Fruit fly (Drosophila melanogaster) whole organism, adult: ENCODE measurements around the gene CG16974.

Experiments used
- CG11617 ChIP-seq: fragments of 200-800 bp; sonication (Bioruptor generic); optimal IDR thresholded peaks from 2 replicates; lab custom pipeline; 2017; ENCODE audit warnings: mild to moderate bottlenecking, missing biosample characterization, missing genetic modification reagents, missing genetic modification characterization
- CG12768 ChIP-seq: fragments of 200-800 bp; sonication (Bioruptor generic); optimal IDR thresholded peaks from 2 replicates; lab custom pipeline; 2017; ENCODE audit warnings: missing biosample characterization, missing genetic modification characterization, mild to moderate bottlenecking, moderate library complexity, missing genetic modification reagents
- CG14711 ChIP-seq: fragments of 200-800 bp; sonication (Bioruptor generic); optimal IDR thresholded peaks from 2 replicates; lab custom pipeline; 2018; ENCODE audit warnings: missing biosample characterization, mild to moderate bottlenecking, missing genetic modification characterization, moderate library complexity
- CG1620 ChIP-seq: fragments of 200-800 bp; sonication (Bioruptor generic); optimal IDR thresholded peaks from 2 replicates; lab custom pipeline; 2016; ENCODE audit warnings: missing biosample characterization, missing genetic modification characterization
- CG33017 ChIP-seq: fragments of 200-800 bp; sonication (Bioruptor generic); optimal IDR thresholded peaks from 2 replicates; lab custom pipeline; 2018; ENCODE audit warnings: missing biosample characterization, mild to moderate bottlenecking, missing genetic modification characterization, moderate library complexity
- CG5204 ChIP-seq: fragments of 200-800 bp; sonication (Bioruptor generic); optimal IDR thresholded peaks from 2 replicates; lab custom pipeline; 2016; ENCODE audit warnings: missing biosample characterization, missing genetic modification characterization
- CG7045 ChIP-seq: fragments of 200-800 bp; sonication (Bioruptor generic); optimal IDR thresholded peaks from 2 replicates; lab custom pipeline; 2017; ENCODE audit warnings: missing biosample characterization, mild to moderate bottlenecking, missing genetic modification characterization
- CG7101 ChIP-seq: fragments of 200-800 bp; sonication (Bioruptor generic); optimal IDR thresholded peaks from 2 replicates; lab custom pipeline; 2018; ENCODE audit warnings: missing biosample characterization, mild to moderate bottlenecking, missing genetic modification characterization, moderate library complexity
- Clk ChIP-seq: fragments of 200-800 bp; sonication (Bioruptor generic); optimal IDR thresholded peaks from 2 replicates; lab custom pipeline; 2017; ENCODE audit warnings: missing biosample characterization, missing genetic modification characterization
- Crg-1 ChIP-seq: fragments of 200-800 bp; sonication (Bioruptor generic); optimal IDR thresholded peaks from 2 replicates; lab custom pipeline; 2016; ENCODE audit warnings: missing biosample characterization, missing genetic modification characterization
- Hr96 ChIP-seq: fragments of 200-800 bp; sonication (Bioruptor generic); optimal IDR thresholded peaks from 2 replicates; lab custom pipeline; 2016; ENCODE audit warnings: missing biosample characterization, missing genetic modification characterization
- Mnt ChIP-seq: fragments of 200-800 bp; sonication (Bioruptor generic); optimal IDR thresholded peaks from 2 replicates; lab custom pipeline; 2016; ENCODE audit warnings: missing biosample characterization, mild to moderate bottlenecking, missing genetic modification characterization
- bab1 ChIP-seq: fragments of 200-800 bp; sonication (Bioruptor generic); optimal IDR thresholded peaks from 3 replicates; lab custom pipeline; 2019; ENCODE audit warnings: missing biosample characterization, mild to moderate bottlenecking, missing genetic modification characterization, moderate library complexity
- cic ChIP-seq: fragments of 200-800 bp; sonication (Bioruptor generic); optimal IDR thresholded peaks from 2 replicates; lab custom pipeline; 2017; ENCODE audit warnings: missing biosample characterization, mild to moderate bottlenecking, missing genetic modification characterization, moderate library complexity
- cnc ChIP-seq, 2 experiments: fragments of >200 bp; optimal IDR thresholded peaks; 2 replicates each; lab custom pipeline; 2017
- kay ChIP-seq: fragments of 200-800 bp; sonication (Bioruptor generic); peaks from one replicate; lab custom pipeline; 2016; ENCODE audit warnings: missing biosample characterization, missing genetic modification characterization, borderline replicate concordance
- ovo ChIP-seq: fragments of 200-800 bp; sonication (Bioruptor generic); optimal IDR thresholded peaks from 2 replicates; lab custom pipeline; 2016; ENCODE audit warnings: missing biosample characterization, missing genetic modification characterization
- pad ChIP-seq: fragments of 200-800 bp; sonication (Bioruptor generic); optimal IDR thresholded peaks from 3 replicates; lab custom pipeline; 2017; ENCODE audit warnings: missing biosample characterization, missing genetic modification characterization, mild to moderate bottlenecking, moderate library complexity, missing genetic modification reagents
- tj ChIP-seq: fragments of 200-800 bp; sonication (Bioruptor generic); optimal IDR thresholded peaks from 3 replicates; lab custom pipeline; 2017; ENCODE audit warnings: missing biosample characterization, mild to moderate bottlenecking, missing genetic modification characterization, moderate library complexity
- toe ChIP-seq: fragments of 200-800 bp; sonication (Bioruptor generic); optimal IDR thresholded peaks from 2 replicates; lab custom pipeline; 2016; ENCODE audit warnings: missing biosample characterization, missing genetic modification characterization

Gene CG16974

DNA sequence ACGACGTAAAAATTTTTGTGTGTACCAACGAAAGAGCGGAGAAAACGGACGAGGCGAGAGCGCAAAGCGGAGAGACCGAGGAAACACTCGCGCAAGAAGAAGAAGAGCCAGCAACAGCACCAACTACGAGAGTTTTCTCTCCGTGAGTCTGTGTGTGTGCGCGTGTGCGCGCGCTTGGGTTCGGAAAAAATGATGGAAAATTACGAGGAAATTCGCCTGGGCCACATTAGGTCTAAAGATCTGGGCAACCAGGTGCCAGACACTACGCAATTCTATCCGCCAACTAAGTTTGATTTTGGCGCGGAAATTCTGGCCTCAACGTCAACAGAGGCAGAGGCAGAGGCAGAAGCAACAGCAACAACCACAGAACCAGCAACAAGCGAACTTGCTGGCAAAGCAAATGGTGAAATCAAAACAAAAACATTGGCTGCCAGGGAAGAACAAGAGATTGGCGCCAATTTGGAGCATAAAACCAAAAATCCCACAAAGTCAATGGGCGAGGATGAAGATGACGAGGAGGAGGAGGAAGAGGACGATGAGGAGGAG, 25.9 kb downstream of the CG16974 start, which contains the start of gene DnaJ-H:
Gene DnaJ-H (minus strand): TSS at position 271 of the 546 bp plus-strand sequence.
- TF ChIP-seq ovo (GFP tag; lab: Kevin White, UChicago) (no peak), Mnt (GFP tag; lab: Kevin White, UChicago) (peak; percentile 37), tj (GFP tag; lab: Kevin White, UChicago) (peak; percentile 88), CG11617 (GFP tag; lab: Kevin White, UChicago) (no peak), cic (peak; percentile 60), toe (GFP tag; lab: Kevin White, UChicago) (no peak), CG12768 (no peak)

DNA sequence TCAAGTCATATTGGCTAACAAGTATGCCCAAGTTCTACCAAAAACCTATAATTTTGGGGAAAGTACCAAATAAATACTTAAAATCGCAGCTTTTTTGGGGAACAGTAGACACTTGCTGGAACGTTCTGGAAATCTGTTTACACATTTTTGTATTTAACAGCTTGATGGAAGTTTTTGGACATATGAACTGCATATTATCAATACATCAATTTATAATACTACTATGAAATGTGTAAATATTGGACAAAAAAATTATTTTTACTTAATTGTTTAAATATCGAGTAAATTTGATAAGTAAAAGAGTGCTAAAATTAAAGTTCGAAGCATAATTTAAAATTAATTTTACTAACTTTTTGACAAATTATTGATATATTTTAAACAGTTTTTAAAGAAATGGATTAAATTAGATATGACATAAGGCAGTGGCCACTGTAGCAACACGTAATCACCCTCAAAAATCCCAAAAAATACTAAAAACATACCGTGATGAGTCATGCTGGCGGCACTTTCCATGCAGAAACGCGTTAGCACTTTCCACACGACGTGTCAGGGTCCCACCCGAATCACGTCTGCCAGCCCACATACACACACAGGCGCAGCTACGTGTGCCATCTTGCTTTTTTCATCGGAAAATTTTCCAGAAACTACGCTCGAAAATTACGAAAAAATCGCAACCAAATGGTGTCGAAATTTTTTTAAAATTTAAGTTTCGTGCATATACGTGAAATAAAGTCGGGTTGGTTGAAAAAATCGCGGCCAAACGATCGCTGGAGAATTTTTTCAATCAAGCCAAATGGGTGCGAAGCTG, 26.6 kb downstream of the CG16974 start, which contains the start of gene Sirt1:
Gene Sirt1 (plus strand): TSS at position 571 of the 808 bp plus-strand sequence.
- TF ChIP-seq CG12768 (peak; percentile 78), CG7101 (tag; lab: Kevin White, UChicago) (peak; percentile 86), Clk (GFP tag; lab: Kevin White, UChicago) (no peak), ovo (GFP tag; lab: Kevin White, UChicago) (peak; percentile 55), tj (GFP tag; lab: Kevin White, UChicago) (no peak), Crg-1 (GFP tag; lab: Kevin White, UChicago) (peak; percentile 23), CG33017 (tag; lab: Kevin White, UChicago) (peak; percentile 73), toe (GFP tag; lab: Kevin White, UChicago) (no peak), bab1 (GFP tag; lab: Kevin White, UChicago) (peak; percentile 43), CG11617 (GFP tag; lab: Kevin White, UChicago) (peak; percentile 85), cnc (optimal IDR thresholded peaks at IDR 0.05; lab: Kevin White, UChicago) (peak in 1 of 2 experiments; percentile 12), Mnt (GFP tag; lab: Kevin White, UChicago) (peak; percentile 82), kay (peak; percentile 99), CG1620 (GFP tag; lab: Kevin White, UChicago) (peak; percentile 46), cic (peak; percentile 88), CG5204 (no peak), Hr96 (no peak), pad (GFP tag; lab: Kevin White, UChicago) (peak; percentile 76), CG7045 (GFP tag; lab: Kevin White, UChicago) (peak; percentile 79), CG14711 (tag; lab: Kevin White, UChicago) (peak; percentile 79)

DNA sequence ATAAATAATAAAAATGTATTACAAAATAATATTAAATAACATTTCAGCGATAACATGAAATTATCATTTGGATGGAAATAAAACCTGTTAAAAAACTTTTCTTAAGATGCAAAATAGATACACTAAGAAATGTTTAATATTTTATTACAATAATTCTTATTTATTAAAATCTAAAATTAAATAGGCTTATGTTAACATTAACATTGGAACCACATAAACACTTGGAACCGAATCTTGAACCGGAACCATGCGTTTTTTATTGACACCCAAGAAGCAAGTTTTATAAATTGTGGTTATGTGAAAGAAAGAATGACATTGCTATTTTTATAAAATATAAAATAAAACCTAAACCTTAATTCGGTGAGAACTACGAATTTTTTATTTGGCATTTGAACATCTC, 31.6 kb downstream of the CG16974 start, which contains the start of gene kmg:
Gene kmg (plus strand): TSS at position 301 of the 400 bp plus-strand sequence.
- TF ChIP-seq Crg-1 (GFP tag; lab: Kevin White, UChicago) (no peak), ovo (GFP tag; lab: Kevin White, UChicago) (no peak), pad (GFP tag; lab: Kevin White, UChicago) (no peak), CG11617 (GFP tag; lab: Kevin White, UChicago) (no peak), CG12768 (no peak), CG7101 (tag; lab: Kevin White, UChicago) (no peak)

DNA sequence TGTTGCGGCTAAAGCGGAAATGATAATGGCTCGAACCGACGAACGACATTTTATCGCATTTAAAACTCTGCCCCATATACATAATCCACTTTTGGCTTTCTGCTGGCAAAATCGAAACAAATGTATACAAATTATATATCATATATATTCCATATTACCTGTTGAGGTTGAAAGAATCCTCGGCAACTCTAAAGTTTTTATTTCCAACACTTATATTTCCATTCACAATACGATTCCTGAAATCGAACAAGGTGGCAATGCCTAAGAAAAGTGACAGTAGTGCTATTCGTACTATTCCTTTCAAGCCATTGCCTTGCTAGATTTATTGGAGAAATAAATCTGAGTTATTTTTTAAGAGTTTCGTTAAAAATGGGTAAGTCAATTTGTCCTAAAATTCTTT, 33.3 kb downstream of the CG16974 start, which contains the start of gene Pk34A:
Gene Pk34A (plus strand): TSS at position 301 of the 400 bp plus-strand sequence.
- TF ChIP-seq CG14711 (tag; lab: Kevin White, UChicago) (no peak), CG1620 (GFP tag; lab: Kevin White, UChicago) (no peak), Crg-1 (GFP tag; lab: Kevin White, UChicago) (no peak), CG5204 (no peak), CG11617 (GFP tag; lab: Kevin White, UChicago) (no peak), kay (no peak), pad (GFP tag; lab: Kevin White, UChicago) (no peak), ovo (GFP tag; lab: Kevin White, UChicago) (no peak), cic (no peak), toe (GFP tag; lab: Kevin White, UChicago) (no peak), CG12768 (no peak), Clk (GFP tag; lab: Kevin White, UChicago) (no peak), bab1 (GFP tag; lab: Kevin White, UChicago) (no peak), CG7101 (tag; lab: Kevin White, UChicago) (no peak)

DNA sequence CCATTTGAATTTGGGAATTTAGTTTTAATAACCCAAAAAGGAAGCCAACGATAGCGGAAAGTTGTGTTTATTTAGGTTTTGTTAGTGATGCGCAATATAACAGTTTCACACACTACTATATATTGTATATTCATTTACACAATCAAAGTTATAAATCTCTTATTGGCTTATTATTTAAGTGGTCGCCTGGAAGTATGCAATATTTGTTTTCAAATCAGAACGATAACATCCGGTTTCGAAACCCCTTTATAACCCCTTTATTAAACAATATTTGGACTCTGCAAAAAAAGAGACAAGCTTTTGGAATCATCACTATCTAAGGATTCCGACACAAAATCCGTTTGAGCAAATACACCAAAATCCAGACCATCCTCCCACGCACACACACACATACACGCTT, 33.9 kb downstream of the CG16974 start:
- no peak for TF ChIP-seq CG1620 (GFP tag; lab: Kevin White, UChicago)
- TF ChIP-seq CG11617 (GFP tag; lab: Kevin White, UChicago) = peak; percentile 32
- peak; percentile 60 for TF ChIP-seq bab1 (GFP tag; lab: Kevin White, UChicago)
- no peak for TF ChIP-seq CG33017 (tag; lab: Kevin White, UChicago)
- TF ChIP-seq CG12768 = peak; percentile 4
- TF ChIP-seq toe (GFP tag; lab: Kevin White, UChicago) = peak; percentile 33
- peak; percentile 19 for TF ChIP-seq CG7101 (tag; lab: Kevin White, UChicago)

DNA sequence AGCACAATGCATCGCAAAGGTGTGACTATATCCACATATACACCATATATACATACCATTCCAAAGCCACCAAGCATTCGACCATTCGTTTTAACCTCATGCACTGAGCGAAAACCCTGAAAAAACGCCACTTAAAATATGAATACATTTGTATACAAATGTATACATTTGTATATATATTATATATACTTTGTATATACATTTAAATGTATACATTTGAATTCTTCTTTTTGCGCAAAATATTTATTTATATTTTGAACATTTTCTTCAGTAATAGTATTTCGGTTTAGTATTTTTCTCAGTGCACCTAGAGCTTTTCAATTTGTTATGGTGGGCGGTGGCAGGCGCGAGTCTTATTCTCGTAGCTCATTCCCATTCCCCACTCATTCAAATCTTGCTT, 35.4 kb downstream of the CG16974 start:
- TF ChIP-seq Clk (GFP tag; lab: Kevin White, UChicago) (peak; percentile 18), CG7045 (GFP tag; lab: Kevin White, UChicago) (peak; percentile 77), CG11617 (GFP tag; lab: Kevin White, UChicago) (peak; percentile 49), CG1620 (GFP tag; lab: Kevin White, UChicago) (no peak), cic (peak; percentile 11), Mnt (GFP tag; lab: Kevin White, UChicago) (no peak), kay (peak; percentile 71), toe (GFP tag; lab: Kevin White, UChicago) (no peak), tj (GFP tag; lab: Kevin White, UChicago) (peak; percentile 20), CG7101 (tag; lab: Kevin White, UChicago) (peak; percentile 63), Crg-1 (GFP tag; lab: Kevin White, UChicago) (no peak), pad (GFP tag; lab: Kevin White, UChicago) (peak; percentile 11), cnc (optimal IDR thresholded peaks at IDR 0.05; lab: Kevin White, UChicago) (no peak), CG33017 (tag; lab: Kevin White, UChicago) (peak; percentile 87), CG14711 (tag; lab: Kevin White, UChicago) (peak; percentile 56), CG12768 (peak; percentile 57)
